Fruit fly (Drosophila melanogaster): ENCODE results near the gene ScsbetaA.

ScsbetaA gene

DNA sequence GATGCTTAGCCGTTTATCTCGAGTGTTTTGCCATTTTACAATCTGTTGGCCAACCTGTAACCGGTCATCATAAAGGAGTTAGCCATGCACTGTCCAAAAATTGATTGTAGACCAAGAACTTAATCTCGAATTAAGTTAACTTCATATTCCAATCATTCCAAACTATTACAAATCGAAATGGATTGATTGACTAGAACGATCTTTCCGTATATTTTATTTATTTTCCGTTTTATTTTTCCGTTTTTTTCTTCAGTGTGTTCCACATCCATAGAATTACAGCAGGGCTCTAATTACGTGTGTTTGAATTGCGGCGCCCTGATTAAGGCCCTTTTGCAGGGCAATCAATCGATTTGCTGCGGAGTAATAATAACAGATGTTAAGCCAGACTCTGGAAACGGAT, 5.8 kb upstream of the ScsbetaA start (continued):
- TF ChIP-seq CG2199 (GFP tag; IDR thresholded peaks at IDR 0.05) (0 out of 3 replicates have a peak, but pooled peaks have one; percentile 33), CG5953 (GFP tag; IDR thresholded peaks at IDR 0.05) (no peak), slp2 (GFP tag; optimal IDR thresholded peaks at IDR 0.05) (no peak), CG14710 (tag; optimal IDR thresholded peaks at IDR 0.05) (peak; percentile 12), CG10431 (GFP tag; optimal IDR thresholded peaks at IDR 0.05) (no peak), zf30C (GFP tag; optimal IDR thresholded peaks at IDR 0.05) (peak; percentile 24), CG8290 (GFP tag; optimal IDR thresholded peaks at IDR 0.05) (no peak), CG8290 (tag; optimal IDR thresholded peaks at IDR 0.05) (no peak), CG8359 (GFP tag; optimal IDR thresholded peaks at IDR 0.05; ENCODE audit: borderline replicate concordance) (no peak), gem (tag; optimal IDR thresholded peaks at IDR 0.05) (peak; percentile 43), prd (optimal IDR thresholded peaks at IDR 0.05) (no peak), prd (GFP tag; IDR thresholded peaks at IDR 0.05) (peak; percentile 33; the same call in 1 of the 3 replicates), Trl (optimal IDR thresholded peaks at IDR 0.05) (no peak), Trl (GFP tag; optimal IDR thresholded peaks at IDR 0.05) (no peak), bab2 (GFP tag; optimal IDR thresholded peaks at IDR 0.05) (no peak), CG17802 (tag; optimal IDR thresholded peaks at IDR 0.05) (peak; percentile 0), dysf (GFP tag; IDR thresholded peaks at IDR 0.05) (no peak), Abd-B (GFP tag; optimal IDR thresholded peaks at IDR 0.05) (no peak), CG9437 (GFP tag; optimal IDR thresholded peaks at IDR 0.05) (no peak), ato (GFP tag; IDR thresholded peaks at IDR 0.05; ENCODE audit: partially characterized antibody) (no peak), Xrp1 (GFP tag; IDR thresholded peaks at IDR 0.05) (peak; percentile 5; the same call in 1 of the 2 replicates), CG6175 (GFP tag; IDR thresholded peaks at IDR 0.05) (no peak), CG10267 (tag; optimal IDR thresholded peaks at IDR 0.05) (peak; percentile 9), row (GFP tag; IDR thresholded peaks at IDR 0.05) (0 out of 3 replicates have a peak, but pooled peaks have one; percentile 29), NfI (GFP tag; optimal IDR thresholded peaks at IDR 0.05) (no peak), Hsf (GFP tag; optimal IDR thresholded peaks at IDR 0.05) (no peak), dmrt11E (tag; optimal IDR thresholded peaks at IDR 0.05) (peak; percentile 51), HLH4C (GFP tag; IDR thresholded peaks at IDR 0.05; ENCODE audit: partially characterized antibody) (no peak)

DNA sequence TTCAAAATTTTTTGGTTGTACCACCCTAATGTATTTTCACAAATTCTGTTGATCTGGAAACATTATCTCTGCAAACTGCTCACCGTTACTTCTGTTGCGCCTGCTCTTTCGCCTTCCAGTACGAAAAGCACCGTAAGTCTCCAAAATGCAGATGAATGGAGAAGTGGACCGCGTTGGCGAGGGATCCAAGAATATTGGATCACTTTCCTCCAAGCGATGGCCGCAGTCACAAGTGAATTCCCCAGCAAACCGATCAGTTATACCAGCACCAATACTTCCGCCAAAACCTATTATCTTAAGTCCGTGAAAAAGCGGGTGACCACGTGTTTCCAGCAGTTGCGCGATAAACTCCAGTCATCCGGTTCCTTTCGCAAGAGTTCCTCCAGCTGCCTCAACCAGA, 3.6 kb upstream of the ScsbetaA start, which contains the start of gene osk:
osk (plus strand) TSS at position 197 of the 400 bp plus-strand sequence.
- TF ChIP-seq CG12744 (GFP tag; optimal IDR thresholded peaks at IDR 0.05) (no peak), jumu (GFP tag; optimal IDR thresholded peaks at IDR 0.05) (no peak), Fer2 (tag; optimal IDR thresholded peaks at IDR 0.05) (no peak), Dref (GFP tag; IDR thresholded peaks at IDR 0.05) (no peak), CG9215 (GFP tag; IDR thresholded peaks at IDR 0.05) (no peak), ems (GFP tag; optimal IDR thresholded peaks at IDR 0.05) (no peak), Sry-δ (GFP tag; optimal IDR thresholded peaks at IDR 0.05) (no peak), org-1 (GFP tag; optimal IDR thresholded peaks at IDR 0.05) (no peak), ind (GFP tag; optimal IDR thresholded peaks at IDR 0.05) (no peak)

DNA sequence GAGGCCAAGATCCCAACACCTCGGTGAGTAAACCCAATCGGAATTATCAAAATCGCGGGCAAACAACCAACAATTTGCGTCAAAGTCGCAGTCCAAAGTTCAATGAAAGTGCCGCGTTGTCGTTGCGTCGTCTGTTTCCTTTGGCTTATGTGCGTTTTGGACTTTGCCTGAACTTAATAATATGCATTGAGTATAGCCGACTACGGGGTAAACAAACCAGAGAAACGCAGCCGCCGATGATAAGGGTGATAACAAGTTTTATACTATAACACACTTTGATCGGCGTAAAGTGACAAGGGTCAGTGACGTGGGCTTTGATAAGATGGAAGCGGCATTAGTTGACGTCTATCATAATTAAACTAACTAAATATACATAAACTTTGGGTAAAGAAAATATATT, 1.2 kb downstream of the ScsbetaA start:
- TF ChIP-seq mirr (GFP tag; optimal IDR thresholded peaks at IDR 0.05) = peak; percentile 30
- no peak for TF ChIP-seq cwo (GFP tag; optimal IDR thresholded peaks at IDR 0.05)
- TF ChIP-seq CG6254 (GFP tag; optimal IDR thresholded peaks at IDR 0.05) = no peak
- no peak for TF ChIP-seq hb (GFP tag; IDR thresholded peaks at IDR 0.05; ENCODE audit: partially characterized antibody)
- TF ChIP-seq run (tag; optimal IDR thresholded peaks at IDR 0.05) = no peak
- TF ChIP-seq bsh (GFP tag; optimal IDR thresholded peaks at IDR 0.05) = peak in 1 of 2 experiments; percentile 85
- TF ChIP-seq E2f2 (GFP tag; IDR thresholded peaks at IDR 0.05) = no peak
- TF ChIP-seq Drgx (GFP tag; IDR thresholded peaks at IDR 0.05) = peak; percentile 19; the same call in 1 of the 2 replicates
- TF ChIP-seq nom (GFP tag; optimal IDR thresholded peaks at IDR 0.05) = peak; percentile 97
- peak; percentile 22 for TF ChIP-seq CG34376 (GFP tag; optimal IDR thresholded peaks at IDR 0.05)
- TF ChIP-seq Med (GFP tag) = peak; percentile 53
